Worm (Caenorhabditis elegans) whole organism, L3 larva: Measurements from ENCODE around the gene W02A2.12.

Experiments used
- R02D3.7 ChIP-seq: fragments of 150-350 bp; optimal IDR thresholded peaks from 2 replicates; lab custom pipeline; 2014; ENCODE audit warnings: missing biosample characterization, missing genetic modification characterization
- ZK546.5 ChIP-seq: sonication (generic microtip); optimal IDR thresholded peaks from 2 replicates; lab custom pipeline; 2017; ENCODE audit warnings: missing biosample characterization, missing genetic modification characterization
- aly-2 ChIP-seq: fragments of 150-350 bp; optimal IDR thresholded peaks from 2 replicates; lab custom pipeline; 2014; ENCODE audit warnings: missing biosample characterization, missing genetic modification characterization
- ama-1 ChIP-seq: fragments of 150-350 bp; optimal IDR thresholded peaks from 2 replicates; lab custom pipeline; 2018
- ceh-16 ChIP-seq: sonication (generic microtip); optimal IDR thresholded peaks from 2 replicates; lab custom pipeline; 2017; ENCODE audit warnings: missing biosample characterization, missing genetic modification characterization
- ceh-28 ChIP-seq: fragments of 150-350 bp; optimal IDR thresholded peaks from 2 replicates; lab custom pipeline; 2014; ENCODE audit warnings: missing biosample characterization, missing genetic modification reagents, missing genetic modification characterization
- ceh-82 ChIP-seq: fragments of 150-350 bp; optimal IDR thresholded peaks from 2 replicates; lab custom pipeline; 2014; ENCODE audit warnings: missing biosample characterization, missing genetic modification characterization
- daf-12 ChIP-seq: fragments of 150-350 bp; optimal IDR thresholded peaks from 2 replicates; lab custom pipeline; 2014; ENCODE audit warnings: missing biosample characterization, missing genetic modification reagents, missing genetic modification characterization
- elt-1 ChIP-seq: fragments of 150-350 bp; optimal IDR thresholded peaks from 2 replicates; lab custom pipeline; 2014; ENCODE audit warnings: missing biosample characterization, missing genetic modification characterization
- elt-2 ChIP-seq: sonication (generic microtip); optimal IDR thresholded peaks from 2 replicates; lab custom pipeline; 2016; ENCODE audit warnings: missing genetic modification reagents, mild to moderate bottlenecking, missing genetic modification characterization, missing compliant biosample characterization
- elt-3 ChIP-seq, 3 experiments: fragments of 150-350 bp in 1 of 3; sonication (generic microtip) in 2 of 3; optimal IDR thresholded peaks; 2 replicates in 2 of 3; 4 replicates in 1 of 3; lab custom pipeline; 2014 to 2017; ENCODE audit warnings: missing biosample characterization in 3 of 3, missing genetic modification characterization in 3 of 3
- eor-1 ChIP-seq, 2 experiments: fragments of 150-350 bp; optimal IDR thresholded peaks; 2 replicates each; lab custom pipeline; 2014 to 2018; ENCODE audit warnings: missing biosample characterization in 2 of 2, missing genetic modification characterization in 2 of 2
- fkh-10 ChIP-seq: sonication (generic microtip); optimal IDR thresholded peaks from 2 replicates; lab custom pipeline; 2017; ENCODE audit warnings: missing biosample characterization, missing genetic modification reagents, missing genetic modification characterization
- fos-1 ChIP-seq: fragments of 150-350 bp; optimal IDR thresholded peaks from 2 replicates; lab custom pipeline; 2014; ENCODE audit warnings: missing biosample characterization, missing genetic modification characterization
- hmg-11 ChIP-seq: sonication (generic microtip); optimal IDR thresholded peaks from 2 replicates; lab custom pipeline; 2016; ENCODE audit warnings: missing genetic modification characterization, missing compliant biosample characterization
- jun-1 ChIP-seq: fragments of 150-350 bp; optimal IDR thresholded peaks from 2 replicates; lab custom pipeline; 2014; ENCODE audit warnings: missing biosample characterization, missing genetic modification reagents, missing genetic modification characterization
- lin-39 ChIP-seq: fragments of 150-350 bp; optimal IDR thresholded peaks from 2 replicates; lab custom pipeline; 2018; ENCODE audit warnings: missing biosample characterization, missing genetic modification reagents, missing genetic modification characterization
- mdl-1 ChIP-seq: fragments of 150-350 bp; optimal IDR thresholded peaks from 2 replicates; lab custom pipeline; 2014; ENCODE audit warnings: missing biosample characterization, missing genetic modification characterization
- nfya-1 ChIP-seq: sonication (generic microtip); optimal IDR thresholded peaks from 2 replicates; lab custom pipeline; 2017; ENCODE audit warnings: missing genetic modification characterization, mild to moderate bottlenecking, missing compliant biosample characterization, antibody characterized with exemption, moderate library complexity; ENCODE audit not compliant: insufficient read depth
- nhr-11 ChIP-seq: fragments of 150-350 bp; optimal IDR thresholded peaks from 2 replicates; lab custom pipeline; 2014; ENCODE audit warnings: missing biosample characterization, missing genetic modification characterization
- nhr-23 ChIP-seq: fragments of 150-350 bp; optimal IDR thresholded peaks from 2 replicates; lab custom pipeline; 2014; ENCODE audit warnings: missing biosample characterization, missing genetic modification reagents, missing genetic modification characterization
- nhr-237 ChIP-seq: fragments of 150-350 bp; optimal IDR thresholded peaks from 2 replicates; lab custom pipeline; 2014; ENCODE audit warnings: missing biosample characterization, missing genetic modification characterization
- nhr-25 ChIP-seq: sonication (generic microtip); optimal IDR thresholded peaks from 2 replicates; lab custom pipeline; 2017; ENCODE audit warnings: missing biosample characterization, missing genetic modification characterization
- nhr-28 ChIP-seq: fragments of 150-350 bp; optimal IDR thresholded peaks from 2 replicates; lab custom pipeline; 2014; ENCODE audit warnings: missing biosample characterization, missing genetic modification characterization
- nhr-43 ChIP-seq: sonication (generic microtip); optimal IDR thresholded peaks from 2 replicates; lab custom pipeline; 2016; ENCODE audit warnings: mild to moderate bottlenecking, missing genetic modification characterization, missing compliant biosample characterization; ENCODE audit not compliant: poor library complexity, severe bottlenecking
- nhr-67 ChIP-seq: fragments of 150-350 bp; optimal IDR thresholded peaks from 2 replicates; lab custom pipeline; 2014; ENCODE audit warnings: missing biosample characterization, missing genetic modification characterization
- nhr-76 ChIP-seq: fragments of 150-350 bp; sonication (generic microtip); optimal IDR thresholded peaks from 5 replicates; lab custom pipeline; 2014; ENCODE audit warnings: missing biosample characterization, missing genetic modification characterization
- nhr-77 ChIP-seq: fragments of 150-350 bp; optimal IDR thresholded peaks from 2 replicates; lab custom pipeline; 2014; ENCODE audit warnings: missing biosample characterization, missing genetic modification characterization
- pqm-1 ChIP-seq: fragments of 150-350 bp; optimal IDR thresholded peaks from 2 replicates; lab custom pipeline; 2017; ENCODE audit warnings: missing biosample characterization, missing genetic modification characterization, inconsistent platforms
- skn-1 ChIP-seq: fragments of 150-350 bp; optimal IDR thresholded peaks from 2 replicates; lab custom pipeline; 2014; ENCODE audit warnings: missing biosample characterization, missing genetic modification characterization
- snpc-4 ChIP-seq: fragments of 150-350 bp; optimal IDR thresholded peaks from 2 replicates; lab custom pipeline; 2014; ENCODE audit warnings: missing biosample characterization, missing genetic modification characterization
- unc-39 ChIP-seq: sonication (generic microtip); optimal IDR thresholded peaks from 4 replicates; lab custom pipeline; 2017; ENCODE audit warnings: missing biosample characterization, missing genetic modification characterization
- unc-62 ChIP-seq: fragments of 150-350 bp; sonication (generic microtip); optimal IDR thresholded peaks from 4 replicates; lab custom pipeline; 2014; ENCODE audit warnings: missing biosample characterization, missing genetic modification reagents, missing genetic modification characterization
- ztf-11 ChIP-seq: fragments of 150-350 bp; optimal IDR thresholded peaks from 2 replicates; lab custom pipeline; 2014; ENCODE audit warnings: missing biosample characterization, missing genetic modification characterization
- ztf-4 ChIP-seq: fragments of 150-350 bp; optimal IDR thresholded peaks from 2 replicates; lab custom pipeline; 2014; ENCODE audit warnings: missing biosample characterization, missing genetic modification characterization

W02A2.12 gene

DNA sequence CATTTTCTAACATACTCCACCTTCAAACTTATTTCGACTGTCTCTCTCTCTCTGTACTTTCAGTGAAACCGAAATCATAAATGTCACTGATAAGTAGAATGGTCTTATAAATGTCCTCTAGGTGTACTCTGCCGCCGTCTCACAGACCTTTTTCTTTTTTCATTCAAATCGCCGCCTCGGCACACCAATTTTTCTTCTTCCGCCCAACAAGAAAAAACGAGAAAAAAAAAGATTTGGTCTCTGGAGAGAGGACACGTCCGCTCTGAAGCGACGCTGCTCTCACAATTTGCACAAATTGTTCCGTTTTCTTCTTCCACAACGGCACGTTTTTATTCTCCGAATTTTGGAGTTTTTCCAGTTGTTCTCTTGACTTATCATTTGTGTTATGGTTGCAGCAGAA is 35.5 kb downstream of the W02A2.12 start:
- TF ChIP-seq nhr-25 (no peak), nhr-28 (tag; lab: Kevin White, UChicago) (no peak), nhr-237 (tag; lab: Kevin White, UChicago) (no peak), lin-39 (tag; lab: Kevin White, UChicago) (peak; percentile 44), elt-2 (tag; lab: Kevin White, UChicago) (peak; percentile 73), snpc-4 (tag; lab: Kevin White, UChicago) (no peak), ceh-16 (no peak), nfya-1 (tag; lab: Kevin White, UChicago) (peak; percentile 36), ceh-82 (tag; lab: Kevin White, UChicago) (no peak), elt-3 (tag; optimal IDR thresholded peaks at IDR 0.05; lab: Kevin White, UChicago) (no peak), nhr-67 (no peak), ama-1 (lab: Kevin White, UChicago) (no peak), nhr-43 (tag; lab: Kevin White, UChicago) (no peak), nhr-23 (no peak), mdl-1 (tag; lab: Kevin White, UChicago) (no peak), hmg-11 (peak; percentile 52), fos-1 (tag; lab: Kevin White, UChicago) (no peak), nhr-77 (tag; lab: Kevin White, UChicago) (no peak), ceh-28 (tag; lab: Kevin White, UChicago) (no peak), R02D3.7 (tag; lab: Kevin White, UChicago) (no peak), ztf-4 (tag; lab: Kevin White, UChicago) (no peak), elt-1 (tag; lab: Kevin White, UChicago) (no peak), jun-1 (no peak), daf-12 (no peak), fkh-10 (GFP tag; lab: Kevin White, UChicago) (no peak)

DNA sequence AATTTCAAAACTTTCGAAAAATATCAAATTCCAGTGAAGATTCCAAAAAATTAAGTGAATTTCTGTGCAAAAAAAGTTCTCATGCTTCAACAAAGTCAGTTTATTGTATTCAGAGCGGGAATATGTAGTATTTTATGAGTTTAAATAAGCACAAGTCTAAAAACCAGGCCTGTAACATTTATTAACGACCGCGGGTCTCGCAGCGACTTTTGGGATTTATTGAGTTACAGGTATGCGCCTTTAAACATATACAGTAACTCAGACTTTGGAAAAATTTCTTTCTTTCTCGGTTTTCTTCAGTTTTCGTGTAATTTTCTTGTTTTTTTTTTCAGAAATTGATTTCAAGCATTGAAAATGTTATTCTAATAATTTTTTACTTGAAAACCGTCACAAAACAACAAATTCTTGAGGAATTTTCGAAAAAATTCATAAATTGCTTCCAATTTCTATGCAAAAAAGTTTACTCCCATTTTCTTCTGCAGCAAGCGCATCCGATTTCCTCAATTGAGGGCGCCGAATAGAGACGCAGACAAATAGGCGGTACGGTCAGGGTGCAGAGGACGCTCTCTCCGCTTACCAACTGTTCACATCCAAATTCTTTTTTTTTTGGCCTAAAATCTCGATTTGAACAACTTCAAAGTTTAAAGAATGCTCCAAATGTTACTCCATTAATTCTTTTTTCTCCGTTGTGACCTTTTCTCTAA is 37.1 kb downstream of the W02A2.12 start:
- TF ChIP-seq unc-62 (GFP tag; lab: Kevin White, UChicago) (no peak), nfya-1 (tag; lab: Kevin White, UChicago) (peak; percentile 54), R02D3.7 (tag; lab: Kevin White, UChicago) (no peak), nhr-25 (no peak), nhr-23 (peak; percentile 2), skn-1 (tag; lab: Kevin White, UChicago) (no peak), nhr-43 (tag; lab: Kevin White, UChicago) (no peak)

DNA sequence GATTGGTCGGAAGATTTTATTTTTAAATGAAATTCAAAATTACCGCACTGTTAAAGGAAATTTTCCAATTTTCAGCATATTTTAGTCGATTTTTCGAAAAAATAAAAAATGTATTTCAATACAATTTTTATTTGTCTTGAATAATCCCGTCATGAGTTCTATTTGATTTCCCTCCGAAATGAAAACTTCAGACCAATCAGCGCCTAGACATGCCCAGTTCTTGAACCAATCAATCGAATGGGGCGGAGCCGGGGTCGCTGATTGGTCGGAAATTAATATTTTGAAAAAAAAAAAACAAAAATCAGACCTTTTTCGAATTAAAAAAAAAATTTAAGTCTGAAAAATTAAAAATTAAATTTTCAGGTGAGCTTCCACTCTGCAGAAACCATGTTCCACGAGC is 39.0 kb downstream of the W02A2.12 start:
- TF ChIP-seq nfya-1 (tag; lab: Kevin White, UChicago) (peak; percentile 70), ztf-11 (tag; lab: Kevin White, UChicago) (no peak), fos-1 (tag; lab: Kevin White, UChicago) (no peak), ztf-4 (tag; lab: Kevin White, UChicago) (no peak), nhr-76 (tag; lab: Kevin White, UChicago) (no peak), jun-1 (no peak), nhr-28 (tag; lab: Kevin White, UChicago) (no peak)

DNA sequence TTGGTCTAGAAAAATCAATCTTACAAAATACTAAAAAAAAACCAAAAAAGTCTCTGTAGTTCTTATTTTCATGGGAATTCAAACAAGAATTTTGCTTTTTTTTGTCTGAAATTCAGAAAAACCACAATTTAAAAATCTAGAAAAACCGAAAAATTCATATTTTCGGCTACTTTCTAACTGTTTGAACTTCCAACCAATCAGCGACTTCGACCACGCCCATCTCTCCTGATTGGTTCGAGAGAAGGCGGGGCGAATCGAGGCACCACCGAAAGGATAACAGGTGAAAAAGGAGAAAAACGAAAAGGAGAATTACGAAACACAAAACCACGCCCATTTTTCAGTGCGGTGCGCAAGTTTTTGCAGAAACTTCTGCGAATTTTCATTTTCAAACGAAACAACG is 43.8 kb downstream of the W02A2.12 start:
- TF ChIP-seq ZK546.5 (tag; lab: Kevin White, UChicago) = no peak
- peak; percentile 76 for TF ChIP-seq nfya-1 (tag; lab: Kevin White, UChicago)
- no peak for TF ChIP-seq aly-2
- no peak for TF ChIP-seq unc-39
- TF ChIP-seq daf-12 = no peak
- TF ChIP-seq eor-1 (tag; optimal IDR thresholded peaks at IDR 0.05; lab: Kevin White, UChicago) = no peak
- TF ChIP-seq nhr-76 (tag; lab: Kevin White, UChicago) = no peak

DNA sequence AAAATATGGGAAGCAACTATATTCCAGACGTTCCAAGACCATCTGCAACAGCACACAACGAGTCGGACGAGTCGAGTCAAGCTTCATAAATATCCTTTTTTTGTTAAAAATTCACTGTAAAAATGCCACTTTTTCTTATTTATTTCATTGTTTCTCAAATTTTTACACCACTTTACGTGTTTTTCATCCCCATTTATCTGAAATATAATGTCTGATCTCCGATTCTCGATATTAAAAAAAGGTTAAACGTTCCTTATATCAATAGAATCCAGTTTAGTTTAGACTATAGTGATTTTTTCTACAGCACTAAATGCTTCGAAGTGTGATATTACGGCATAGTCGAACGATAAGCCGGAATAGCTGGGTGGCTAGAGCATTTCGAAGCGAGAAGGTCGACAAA is 45.2 kb downstream of the W02A2.12 start, which contains the start of gene Y67H2A.7:
Gene Y67H2A.7 (plus strand): TSS at position 301 of the 400 bp plus-strand sequence.
- TF ChIP-seq ztf-11 (tag; lab: Kevin White, UChicago) (no peak), snpc-4 (tag; lab: Kevin White, UChicago) (no peak), nhr-237 (tag; lab: Kevin White, UChicago) (no peak), skn-1 (tag; lab: Kevin White, UChicago) (no peak), lin-39 (tag; lab: Kevin White, UChicago) (no peak), fkh-10 (GFP tag; lab: Kevin White, UChicago) (no peak), pqm-1 (tag; lab: Kevin White, UChicago) (no peak), ceh-16 (no peak), nhr-11 (tag; lab: Kevin White, UChicago) (no peak), hmg-11 (no peak)
